Fruit fly (Drosophila melanogaster): ENCODE results near the gene CG10031.

- no peak for TF ChIP-seq CG8478 (optimal IDR thresholded peaks at IDR 0.05)
- no peak for TF ChIP-seq CTCF (optimal IDR thresholded peaks at IDR 0.05)
Observed at dm6 chr2L:3748691-3749090, 49.8 kb upstream of the CG10031 start.

Data from S2 (cell line).